Fruit fly (Drosophila melanogaster): ENCODE results near the gene CG32856.

CG32856 gene

DNA sequence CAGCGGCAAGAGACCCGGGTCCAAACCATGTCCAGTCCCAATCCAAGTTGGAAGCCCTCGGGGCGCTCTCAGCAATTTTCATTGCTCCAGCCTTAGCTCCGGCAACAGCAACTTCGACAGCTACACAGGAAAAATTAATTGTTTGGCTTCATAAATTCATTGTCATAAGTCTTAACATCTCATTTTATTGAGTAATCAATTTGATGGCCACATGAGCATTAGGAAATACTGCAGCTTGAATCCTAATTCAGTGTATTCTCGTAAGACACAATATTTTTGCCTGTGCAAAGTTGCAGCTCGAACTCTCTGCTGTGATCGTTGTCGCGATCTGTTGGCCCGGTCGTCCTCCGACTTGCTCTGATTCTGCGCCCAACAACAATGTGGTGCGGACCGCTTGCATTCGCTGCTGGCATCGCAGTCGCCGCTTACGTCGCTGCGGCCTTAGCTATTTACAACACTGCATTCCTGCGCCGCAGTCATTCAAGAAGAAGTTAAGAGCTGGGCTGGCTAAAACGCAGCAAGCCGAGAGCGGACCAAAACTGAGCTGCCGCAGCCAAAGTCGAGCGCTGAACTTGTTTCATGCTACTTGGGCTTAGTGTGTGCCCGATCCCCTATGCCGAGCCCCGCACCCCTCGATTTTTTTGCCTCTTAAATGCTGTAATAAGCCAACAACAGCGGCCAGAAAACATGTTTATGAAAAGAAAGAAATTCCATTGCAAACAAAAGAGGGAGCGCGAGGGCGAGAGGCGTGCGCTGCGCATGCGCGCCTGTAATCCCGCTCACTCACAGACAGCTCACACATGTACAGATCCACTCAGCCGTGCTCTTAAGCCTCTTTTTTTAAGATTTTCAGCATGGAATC is 45.6 kb downstream of the CG32856 start (continued):
- TF ChIP-seq lab (GFP tag; optimal IDR thresholded peaks at IDR 0.05), result no peak
- 0 out of 2 replicates have a peak, but pooled peaks have one; percentile 17 for TF ChIP-seq CG6689 (GFP tag; IDR thresholded peaks at IDR 0.05)
- peak in 1 of 2 experiments; percentile 53 for TF ChIP-seq Pdp1 (GFP tag; optimal IDR thresholded peaks at IDR 0.05)
- TF ChIP-seq chif (GFP tag; optimal IDR thresholded peaks at IDR 0.05), result peak in 1 of 2 experiments; percentile 43
- peak; percentile 96 for TF ChIP-seq oc (tag; optimal IDR thresholded peaks at IDR 0.05)
- 0 out of 4 replicates have a peak, but pooled peaks have one; percentile 26 for TF ChIP-seq Dll (GFP tag; IDR thresholded peaks at IDR 0.05; ENCODE audit: partially characterized antibody)
- 0 out of 3 replicates have a peak, but pooled peaks have one; percentile 31 for TF ChIP-seq Optix (GFP tag; IDR thresholded peaks at IDR 0.05)
- peak; percentile 48 for TF ChIP-seq sens (GFP tag)
- peak; percentile 44; the same call in 1 of the 3 replicates for TF ChIP-seq ci (GFP tag; IDR thresholded peaks at IDR 0.05)
- TF ChIP-seq CG1647 (GFP tag; optimal IDR thresholded peaks at IDR 0.05), result no peak
- TF ChIP-seq twi (tag; optimal IDR thresholded peaks at IDR 0.05), result peak; percentile 87
- TF ChIP-seq CG7745 (tag; optimal IDR thresholded peaks at IDR 0.05), result no peak
- TF ChIP-seq CG15479 (GFP tag; optimal IDR thresholded peaks at IDR 0.05), result peak; percentile 1
- TF ChIP-seq CG7987 (GFP tag; optimal IDR thresholded peaks at IDR 0.05), result no peak
- TF ChIP-seq Ptx1 (GFP tag; IDR thresholded peaks at IDR 0.05), result 0 out of 2 replicates have a peak, but pooled peaks have one; percentile 19
- TF ChIP-seq CG7786 (GFP tag; optimal IDR thresholded peaks at IDR 0.05), result no peak
- peak; percentile 98 for TF ChIP-seq sd (tag; optimal IDR thresholded peaks at IDR 0.05)
- TF ChIP-seq danr (GFP tag; IDR thresholded peaks at IDR 0.05), result no peak
- peak; percentile 93 for TF ChIP-seq CG3163 (GFP tag; optimal IDR thresholded peaks at IDR 0.05)
- TF ChIP-seq zfh1 (GFP tag; IDR thresholded peaks at IDR 0.05), result peak; percentile 69
- TF ChIP-seq ken (GFP tag; IDR thresholded peaks at IDR 0.05), result 0 out of 3 replicates have a peak, but pooled peaks have one; percentile 30
- peak; percentile 11 for TF ChIP-seq tin (GFP tag; optimal IDR thresholded peaks at IDR 0.05)
- peak; percentile 63 for TF ChIP-seq CG4360 (GFP tag; IDR thresholded peaks at IDR 0.05)
- peak; percentile 40 for TF ChIP-seq az2 (GFP tag; optimal IDR thresholded peaks at IDR 0.05)
- TF ChIP-seq pros (GFP tag; optimal IDR thresholded peaks at IDR 0.05), result peak; percentile 88

- TF ChIP-seq E2f1 (GFP tag; IDR thresholded peaks at IDR 0.05) (no peak), Ets65A (GFP tag) (peak; percentile 66), corto (GFP tag; optimal IDR thresholded peaks at IDR 0.05) (no peak)
These were observed 47.2 kb downstream of the CG32856 start, which contains the start of gene CG45105 for dm6 chr3R:15917907-15918306. CG45105 (minus strand) TSS chr3R:15918007.

Data from whole organism, embryonic.